Fruit fly (Drosophila melanogaster): ENCODE results near the gene CG13005.

CG13005 gene

dm6 chrX:16782175-16782916 is 21.1 kb upstream of the CG13005 start (continued):
- peak; percentile 70 for TF ChIP-seq gem (tag; optimal IDR thresholded peaks at IDR 0.05)
- TF ChIP-seq Nf-YA (GFP tag; IDR thresholded peaks at IDR 0.05): no peak
- 0 out of 3 replicates have a peak, but pooled peaks have one; percentile 33 for TF ChIP-seq C15 (GFP tag; IDR thresholded peaks at IDR 0.05)
- TF ChIP-seq ssp (GFP tag; IDR thresholded peaks at IDR 0.05): no peak
- TF ChIP-seq Gsc (GFP tag; IDR thresholded peaks at IDR 0.05): no peak
- no peak for TF ChIP-seq abd-A (tag; optimal IDR thresholded peaks at IDR 0.05)
- TF ChIP-seq bab2 (GFP tag; optimal IDR thresholded peaks at IDR 0.05): no peak
- no peak for TF ChIP-seq psq (GFP tag; optimal IDR thresholded peaks at IDR 0.05)
- TF ChIP-seq CG15601 (tag; optimal IDR thresholded peaks at IDR 0.05): no peak
- no peak for TF ChIP-seq CG15696 (tag; optimal IDR thresholded peaks at IDR 0.05)
- TF ChIP-seq Mes4 (GFP tag; optimal IDR thresholded peaks at IDR 0.05): peak; percentile 36
- TF ChIP-seq nmo (GFP tag; optimal IDR thresholded peaks at IDR 0.05): peak; percentile 54
- no peak for TF ChIP-seq Ets97D (GFP tag; optimal IDR thresholded peaks at IDR 0.05)
- no peak for TF ChIP-seq Nf-YB (GFP tag; optimal IDR thresholded peaks at IDR 0.05)
- peak; percentile 31 for TF ChIP-seq Myb (GFP tag; optimal IDR thresholded peaks at IDR 0.05)
- peak; percentile 50; the same call in 1 of the 3 replicates for TF ChIP-seq CG11695 (GFP tag; IDR thresholded peaks at IDR 0.05)
- TF ChIP-seq CG1233 (GFP tag; optimal IDR thresholded peaks at IDR 0.05): peak; percentile 25
- no peak for TF ChIP-seq Hr39 (optimal IDR thresholded peaks at IDR 0.05)
- TF ChIP-seq crp (GFP tag; optimal IDR thresholded peaks at IDR 0.05): peak in 1 of 2 experiments; percentile 3
- peak; percentile 30 for TF ChIP-seq CG31365 (tag; optimal IDR thresholded peaks at IDR 0.05)
- peak; percentile 60 for TF ChIP-seq CG7839 (tag; optimal IDR thresholded peaks at IDR 0.05)
- 0 out of 2 replicates have a peak, but pooled peaks have one; percentile 21 for TF ChIP-seq H2.0 (GFP tag; IDR thresholded peaks at IDR 0.05)
- TF ChIP-seq CG15011 (GFP tag; optimal IDR thresholded peaks at IDR 0.05): no peak
- no peak for TF ChIP-seq Adf1 (GFP tag; IDR thresholded peaks at IDR 0.05)
- TF ChIP-seq tna (GFP tag; IDR thresholded peaks at IDR 0.05; ENCODE audit: partially characterized antibody): no peak
- no peak for TF ChIP-seq CG8290 (GFP tag; optimal IDR thresholded peaks at IDR 0.05)
- TF ChIP-seq CG8290 (tag; optimal IDR thresholded peaks at IDR 0.05): peak in 1 of 2 experiments; percentile 37
- peak; percentile 52 for TF ChIP-seq row (GFP tag; IDR thresholded peaks at IDR 0.05)
- TF ChIP-seq nerfin-2 (GFP tag; IDR thresholded peaks at IDR 0.05; ENCODE audit: partially characterized antibody): no peak
- TF ChIP-seq Lhr (GFP tag; optimal IDR thresholded peaks at IDR 0.05): no peak
- TF ChIP-seq inv (GFP tag; IDR thresholded peaks at IDR 0.05; ENCODE audit: partially characterized antibody): no peak
- TF ChIP-seq CG1603 (tag; optimal IDR thresholded peaks at IDR 0.05): peak; percentile 17
- no peak for TF ChIP-seq HLH4C (GFP tag; IDR thresholded peaks at IDR 0.05; ENCODE audit: partially characterized antibody)
- TF ChIP-seq fru (optimal IDR thresholded peaks at IDR 0.05): no peak
- TF ChIP-seq wek (GFP tag; optimal IDR thresholded peaks at IDR 0.05): no peak
- TF ChIP-seq hkb (optimal IDR thresholded peaks at IDR 0.05): no peak
- TF ChIP-seq hkb (GFP tag; IDR thresholded peaks at IDR 0.05): peak; percentile 58
- no peak for TF ChIP-seq ERR (GFP tag; optimal IDR thresholded peaks at IDR 0.05)
- peak; percentile 58 for TF ChIP-seq Ada2b (GFP tag; IDR thresholded peaks at IDR 0.05)
- no peak for TF ChIP-seq Spps (tag; optimal IDR thresholded peaks at IDR 0.05)
- TF ChIP-seq CG8359 (GFP tag; optimal IDR thresholded peaks at IDR 0.05; ENCODE audit: borderline replicate concordance): no peak
- TF ChIP-seq TFAM (GFP tag; optimal IDR thresholded peaks at IDR 0.05): no peak
- no peak for TF ChIP-seq danr (GFP tag; IDR thresholded peaks at IDR 0.05)
- no peak for TF ChIP-seq gt (GFP tag; IDR thresholded peaks at IDR 0.05)
- TF ChIP-seq aop (GFP tag; IDR thresholded peaks at IDR 0.05): no peak
- peak; percentile 49 for TF ChIP-seq CG18262 (tag; optimal IDR thresholded peaks at IDR 0.05)
- TF ChIP-seq crc (GFP tag; optimal IDR thresholded peaks at IDR 0.05): peak; percentile 24
- peak; percentile 46 for TF ChIP-seq CG9727 (GFP tag; optimal IDR thresholded peaks at IDR 0.05)
- TF ChIP-seq YL-1 (GFP tag; optimal IDR thresholded peaks at IDR 0.05): no peak
- TF ChIP-seq bbx (GFP tag; IDR thresholded peaks at IDR 0.05; ENCODE audit: partially characterized antibody): no peak
- peak; percentile 1 for TF ChIP-seq CG8089 (GFP tag; optimal IDR thresholded peaks at IDR 0.05)

All from whole organism, embryonic.